Worm (Caenorhabditis elegans) whole organism, L2 larva: ENCODE results near the gene sdz-27.
"Not testable (repeated sequence)": the region's sequence is repeated elsewhere in the genome, so short reads cannot be mapped to it uniquely, and the experiment has no call there.

Experiments used
- Y55F3AM.14 ChIP-seq: fragments of 200-800 bp; sonication (Bioruptor generic); optimal IDR thresholded peaks from 2 replicates; lab custom pipeline; 2018; ENCODE audit warnings: mild to moderate bottlenecking, missing genetic modification characterization, missing compliant biosample characterization
- ZK546.5 ChIP-seq: sonication (generic microtip); optimal IDR thresholded peaks from 2 replicates; lab custom pipeline; 2017; ENCODE audit warnings: missing biosample characterization, missing genetic modification characterization
- alr-1 ChIP-seq: fragments of 150-350 bp; optimal IDR thresholded peaks from 2 replicates; lab custom pipeline; 2014; ENCODE audit warnings: missing biosample characterization, missing genetic modification characterization
- ama-1 ChIP-seq: fragments of 150-350 bp; optimal IDR thresholded peaks from 2 replicates; lab custom pipeline; 2018; ENCODE audit warnings: inconsistent platforms
- blmp-1 ChIP-seq: sonication (generic microtip); optimal IDR thresholded peaks from 2 replicates; lab custom pipeline; 2017; ENCODE audit warnings: missing genetic modification characterization, mild to moderate bottlenecking, missing compliant biosample characterization, antibody characterized with exemption, moderate library complexity; ENCODE audit not compliant: insufficient read depth
- ceh-16 ChIP-seq: fragments of 150-350 bp; optimal IDR thresholded peaks from 2 replicates; lab custom pipeline; 2014; ENCODE audit warnings: missing biosample characterization, missing genetic modification characterization
- crh-2 ChIP-seq: sonication (generic microtip); optimal IDR thresholded peaks from 2 replicates; lab custom pipeline; 2017; ENCODE audit warnings: missing biosample characterization, missing genetic modification characterization
- dmd-4 ChIP-seq: sonication (generic microtip); optimal IDR thresholded peaks from 2 replicates; lab custom pipeline; 2017; ENCODE audit warnings: missing biosample characterization, missing genetic modification characterization
- egl-27 ChIP-seq: sonication (generic microtip); optimal IDR thresholded peaks from 3 replicates; lab custom pipeline; 2017; ENCODE audit warnings: missing biosample characterization, missing genetic modification reagents, missing genetic modification characterization
- elt-1 ChIP-seq: fragments of 150-350 bp; optimal IDR thresholded peaks from 2 replicates; lab custom pipeline; 2014; ENCODE audit warnings: missing biosample characterization, missing genetic modification characterization
- fos-1 ChIP-seq: fragments of 150-350 bp; optimal IDR thresholded peaks from 2 replicates; lab custom pipeline; 2014; ENCODE audit warnings: missing biosample characterization, missing genetic modification characterization
- gmeb-1 ChIP-seq: fragments of 150-350 bp; optimal IDR thresholded peaks from 2 replicates; lab custom pipeline; 2014; ENCODE audit warnings: missing biosample characterization, missing genetic modification characterization
- mab-5 ChIP-seq: fragments of 150-350 bp; optimal IDR thresholded peaks from 2 replicates; lab custom pipeline; 2014; ENCODE audit warnings: missing biosample characterization, missing genetic modification characterization
- mdl-1 ChIP-seq, 2 experiments: fragments of 150-350 bp in 1 of 2; sonication (generic microtip) in 1 of 2; optimal IDR thresholded peaks; 2 replicates each; lab custom pipeline; 2017; ENCODE audit warnings: missing biosample characterization in 2 of 2, missing genetic modification characterization in 2 of 2
- nhr-10 ChIP-seq: sonication (generic microtip); optimal IDR thresholded peaks from 2 replicates; lab custom pipeline; 2017; ENCODE audit warnings: missing biosample characterization, missing genetic modification characterization
- nhr-11 ChIP-seq: fragments of 150-350 bp; optimal IDR thresholded peaks from 2 replicates; lab custom pipeline; 2014; ENCODE audit warnings: missing biosample characterization, missing genetic modification characterization
- nhr-12 ChIP-seq: fragments of 150-350 bp; optimal IDR thresholded peaks from 2 replicates; lab custom pipeline; 2014; ENCODE audit warnings: missing biosample characterization, missing genetic modification characterization
- nhr-129 ChIP-seq: fragments of 150-350 bp; optimal IDR thresholded peaks from 2 replicates; lab custom pipeline; 2014; ENCODE audit warnings: missing biosample characterization, missing genetic modification characterization
- nhr-21 ChIP-seq: fragments of 150-350 bp; optimal IDR thresholded peaks from 2 replicates; lab custom pipeline; 2014; ENCODE audit warnings: missing biosample characterization, missing genetic modification characterization
- nhr-237 ChIP-seq: fragments of 150-350 bp; optimal IDR thresholded peaks from 2 replicates; lab custom pipeline; 2014; ENCODE audit warnings: missing biosample characterization, missing genetic modification characterization
- nhr-25 ChIP-seq: fragments of 150-350 bp; sonication (generic microtip); optimal IDR thresholded peaks from 3 replicates; lab custom pipeline; 2014; ENCODE audit warnings: missing biosample characterization, missing genetic modification characterization
- nhr-77 ChIP-seq: fragments of 150-350 bp; optimal IDR thresholded peaks from 2 replicates; lab custom pipeline; 2014; ENCODE audit warnings: missing biosample characterization, missing genetic modification characterization
- peb-1 ChIP-seq: fragments of 150-350 bp; optimal IDR thresholded peaks from 2 replicates; lab custom pipeline; 2014; ENCODE audit warnings: missing biosample characterization, missing genetic modification characterization
- sem-4 ChIP-seq: fragments of 150-350 bp; optimal IDR thresholded peaks from 2 replicates; lab custom pipeline; 2014; ENCODE audit warnings: missing biosample characterization, missing genetic modification reagents, missing genetic modification characterization
- skn-1 ChIP-seq: sonication (generic microtip); optimal IDR thresholded peaks from 2 replicates; lab custom pipeline; 2017; ENCODE audit warnings: missing biosample characterization, missing genetic modification characterization
- sma-3 ChIP-seq: sonication (generic microtip); optimal IDR thresholded peaks from 2 replicates; lab custom pipeline; 2016; ENCODE audit warnings: missing genetic modification reagents, missing genetic modification characterization, missing compliant biosample characterization
- sma-9 ChIP-seq, 2 experiments: fragments of 150-350 bp in 1 of 2; sonication (generic microtip) in 1 of 2; optimal IDR thresholded peaks; 2 replicates each; lab custom pipeline; 2014 to 2016; ENCODE audit warnings: missing genetic modification characterization in 2 of 2, mild to moderate bottlenecking in 1 of 2, missing biosample characterization in 1 of 2, missing compliant biosample characterization in 1 of 2, missing genetic modification reagents in 1 of 2, moderate library complexity in 1 of 2
- snpc-4 ChIP-seq: fragments of 150-350 bp; optimal IDR thresholded peaks from 2 replicates; lab custom pipeline; 2014; ENCODE audit warnings: missing biosample characterization, missing genetic modification characterization
- unc-55 ChIP-seq: fragments of 150-350 bp; sonication (generic microtip); optimal IDR thresholded peaks from 3 replicates; lab custom pipeline; 2014; ENCODE audit warnings: missing biosample characterization, missing genetic modification reagents, missing genetic modification characterization
- zag-1 ChIP-seq: fragments of 150-350 bp; optimal IDR thresholded peaks from 2 replicates; lab custom pipeline; 2014; ENCODE audit warnings: missing biosample characterization, missing genetic modification characterization
- ztf-4 ChIP-seq: fragments of 150-350 bp; optimal IDR thresholded peaks from 2 replicates; lab custom pipeline; 2014; ENCODE audit warnings: missing biosample characterization, missing genetic modification characterization

Gene sdz-27

DNA sequence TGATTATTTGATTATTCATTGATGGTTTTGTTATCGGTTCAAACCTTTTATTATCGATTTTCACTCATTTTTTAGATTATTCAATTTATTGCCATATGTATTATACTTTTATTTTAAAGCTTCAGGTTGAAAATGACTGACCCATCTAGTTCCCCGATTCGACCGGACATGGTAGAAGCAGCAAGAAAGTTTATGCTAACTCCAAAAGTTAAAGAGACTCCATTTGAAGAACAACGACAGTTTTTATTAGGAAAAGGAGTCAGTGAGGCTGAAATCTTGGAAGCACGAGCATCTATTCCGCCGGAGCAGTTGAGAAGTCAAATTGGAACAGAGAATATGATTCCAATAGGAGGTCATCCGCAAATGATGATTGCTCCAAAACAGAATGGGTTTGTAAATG is 3.8 kb upstream of the sdz-27 start, which contains the start of gene prx-14:
prx-14 (plus strand) TSS at position 120 of the 400 bp plus-strand sequence.
- TF ChIP-seq sma-3 (GFP tag; lab: Kevin White, UChicago) (no peak), fos-1 (peak; percentile 30)

DNA sequence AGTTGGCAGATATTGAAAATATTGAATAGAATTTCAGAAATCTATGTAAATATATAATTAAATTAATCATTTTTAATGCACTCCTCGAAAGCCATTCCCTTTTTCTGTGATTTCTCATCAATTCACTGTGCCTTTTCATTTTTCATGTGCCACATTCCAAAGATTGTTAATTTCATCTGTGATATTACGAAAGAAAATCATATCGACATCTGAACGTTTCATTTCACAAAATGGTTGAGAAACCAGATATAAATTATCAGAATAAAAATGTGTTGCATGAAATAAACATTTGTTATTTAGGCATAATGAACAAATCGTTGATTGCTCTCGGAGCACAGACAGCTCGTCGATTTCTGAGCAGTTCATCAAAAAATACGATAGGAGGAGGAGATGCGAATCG is 2.8 kb upstream of the sdz-27 start, which contains the start of gene nuaf-3:
nuaf-3 (plus strand) TSS at position 301 of the 400 bp plus-strand sequence.
- TF ChIP-seq unc-55 (GFP tag; lab: Kevin White, UChicago) = no peak
- no peak for TF ChIP-seq crh-2 (tag; lab: Kevin White, UChicago)
- TF ChIP-seq peb-1 (tag; lab: Kevin White, UChicago) = no peak
- no peak for TF ChIP-seq nhr-237
- no peak for TF ChIP-seq blmp-1 (tag; lab: Kevin White, UChicago)
- TF ChIP-seq sem-4 (tag; lab: Kevin White, UChicago) = no peak
- TF ChIP-seq zag-1 (tag; lab: Kevin White, UChicago) = no peak
- no peak for TF ChIP-seq nhr-11 (tag; lab: Kevin White, UChicago)
- TF ChIP-seq snpc-4 (tag; lab: Kevin White, UChicago) = no peak
- TF ChIP-seq nhr-129 = no peak

DNA sequence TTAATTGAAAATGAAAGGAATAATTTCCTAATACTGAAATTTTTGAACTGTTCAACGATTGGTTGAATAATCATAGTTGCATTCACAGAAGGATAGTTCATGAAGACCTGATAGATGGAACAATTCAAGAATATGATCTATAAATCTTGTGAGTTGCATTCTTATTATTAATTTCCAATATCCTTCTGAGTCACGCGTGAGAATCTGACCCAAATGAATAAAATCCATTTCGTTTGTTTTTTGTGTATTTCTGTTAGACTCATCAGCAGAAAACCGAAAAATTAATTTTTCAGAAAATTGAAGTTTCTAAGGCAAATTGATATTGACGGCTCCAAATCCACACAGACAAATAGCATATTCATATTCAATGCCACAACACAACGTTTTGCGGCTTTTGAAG is 2.6 kb downstream of the sdz-27 start, which contains the start of gene fbxb-79:
fbxb-79 (minus strand) TSS at position 101 of the 400 bp plus-strand sequence.
- TF ChIP-seq elt-1 (tag; lab: Kevin White, UChicago) (no peak), ceh-16 (no peak), alr-1 (tag; lab: Kevin White, UChicago) (no peak), nhr-25 (no peak), skn-1 (tag; lab: Kevin White, UChicago) (no peak), fos-1 (no peak), Y55F3AM.14 (GFP tag; lab: Kevin White, UChicago) (no peak), sma-9 (GFP tag; optimal IDR thresholded peaks at IDR 0.05; lab: Kevin White, UChicago) (no peak), sma-9 (tag; optimal IDR thresholded peaks at IDR 0.05; lab: Kevin White, UChicago) (no peak), gmeb-1 (no peak), nhr-11 (tag; lab: Kevin White, UChicago) (no peak)
- TF ChIP-seq, all 48 proteins: peak for 0

DNA sequence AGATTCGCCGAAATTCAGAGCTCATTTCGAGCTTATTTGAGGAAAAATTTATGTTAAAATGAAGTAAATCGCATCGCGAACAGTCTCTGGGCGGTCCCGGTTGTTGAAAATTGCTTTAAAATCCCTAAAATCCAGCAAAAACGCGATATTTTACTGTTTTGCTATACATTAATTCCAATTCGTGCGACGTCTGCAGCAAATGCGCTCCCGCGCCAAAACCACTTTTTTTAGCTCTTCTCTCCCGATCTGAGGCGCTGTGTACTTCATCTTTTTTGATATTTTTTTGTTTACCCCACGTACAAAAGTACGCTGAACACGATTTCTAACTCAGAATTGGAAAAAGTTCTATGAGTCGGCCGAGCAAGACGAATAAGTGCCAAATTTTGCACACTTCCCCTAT is 12.2 kb downstream of the sdz-27 start, which contains the start of gene R07H5.16:
R07H5.16 (plus strand) TSS at position 348 of the 400 bp plus-strand sequence.
- not testable (repeated sequence) for TF ChIP-seq mdl-1 (tag; optimal IDR thresholded peaks at IDR 0.05; lab: Kevin White, UChicago); nhr-21; snpc-4 (tag; lab: Kevin White, UChicago)
- TF ChIP-seq, all 48 proteins: peak for 0; not testable (repeated sequence) for 48

DNA sequence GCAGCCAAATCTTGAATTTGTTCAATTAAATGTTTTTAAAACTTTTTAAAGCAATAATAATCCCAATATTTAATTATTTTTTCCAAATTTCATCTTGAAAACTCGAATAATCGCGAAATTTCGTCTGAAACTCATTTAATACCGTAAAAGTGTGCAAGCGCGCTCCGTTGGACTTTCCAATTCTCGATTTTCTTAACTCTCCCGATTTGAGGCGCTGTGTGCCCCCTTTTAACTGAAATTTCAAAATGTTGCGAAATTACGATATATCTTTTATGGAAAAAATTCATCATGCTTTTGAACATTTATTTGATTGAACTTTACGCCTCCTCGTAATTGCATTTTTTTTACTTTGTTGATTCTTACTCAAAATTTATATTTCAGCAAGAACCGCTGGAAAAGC is 15.6 kb downstream of the sdz-27 start, which contains the start of gene R07H5.11:
R07H5.11 (plus strand) TSS at position 380 of the 400 bp plus-strand sequence.
- not testable (repeated sequence) for TF ChIP-seq mab-5 (tag; lab: Kevin White, UChicago); nhr-129; ZK546.5 (tag; lab: Kevin White, UChicago)
- TF ChIP-seq, all 48 proteins: peak for 0; not testable (repeated sequence) for 48

DNA sequence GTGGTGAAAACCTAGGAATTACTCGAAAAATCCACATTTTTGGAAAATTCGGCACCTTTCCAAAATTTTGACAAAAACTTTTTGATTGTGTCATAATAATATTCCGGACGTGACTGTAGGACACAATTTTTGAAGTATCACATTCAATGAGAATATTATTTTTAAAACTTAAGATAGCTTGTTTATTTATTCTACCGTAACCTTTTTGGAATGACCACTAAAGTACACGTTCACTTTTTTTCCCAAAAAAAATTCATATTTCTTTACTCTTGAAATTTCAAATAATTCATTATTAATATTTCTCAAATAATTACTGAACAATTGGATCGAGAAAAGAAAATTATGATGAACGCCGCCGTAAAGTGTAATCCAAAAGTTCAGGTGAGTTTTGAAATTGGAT is 20.4 kb downstream of the sdz-27 start, which contains the start of gene R07H5.9:
R07H5.9 (plus strand) TSS at position 301 of the 400 bp plus-strand sequence.
- TF ChIP-seq crh-2 (tag; lab: Kevin White, UChicago) (no peak), egl-27 (tag; lab: Kevin White, UChicago) (no peak), elt-1 (tag; lab: Kevin White, UChicago) (no peak), nhr-10 (tag; lab: Kevin White, UChicago) (no peak), ztf-4 (no peak), ama-1 (lab: Kevin White, UChicago) (no peak)

DNA sequence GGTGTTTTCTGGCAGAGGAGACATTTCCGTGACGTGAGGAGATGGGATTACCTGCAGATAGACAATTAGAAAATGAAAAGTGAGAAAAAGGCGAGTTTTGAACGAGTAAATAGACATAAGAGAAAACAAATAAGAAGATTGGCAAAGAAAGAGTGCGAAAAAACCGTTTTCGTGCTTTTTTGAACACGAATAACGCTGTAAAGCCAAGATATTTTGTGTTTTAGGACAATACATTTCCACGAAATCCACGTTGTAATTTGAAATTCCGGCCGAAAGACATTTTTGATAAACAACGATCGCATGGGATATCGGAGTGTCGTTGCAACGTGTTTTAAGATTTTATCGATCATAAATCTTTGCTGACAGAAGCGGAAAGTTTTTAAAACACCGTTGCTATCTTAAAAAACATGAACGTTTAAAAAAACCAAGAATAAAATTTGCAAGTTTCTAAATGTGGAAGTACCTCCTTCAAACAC is 24.0 kb downstream of the sdz-27 start, which contains the start of gene adk-1:
adk-1 (minus strand) TSS at position 51 of the 476 bp plus-strand sequence.
- no peak for TF ChIP-seq nhr-25
- no peak for TF ChIP-seq nhr-12
- TF ChIP-seq nhr-21 = no peak
- no peak for TF ChIP-seq sma-3 (GFP tag; lab: Kevin White, UChicago)
- TF ChIP-seq dmd-4 (tag; lab: Kevin White, UChicago) = no peak
- no peak for TF ChIP-seq zag-1 (tag; lab: Kevin White, UChicago)
- no peak for TF ChIP-seq nhr-77 (tag; lab: Kevin White, UChicago)
